Worm (Caenorhabditis elegans): Measurements from ENCODE around the gene lgc-22.

Gene lgc-22

ce11 chrIV:4290472-4290871 lies 10.6 kb upstream of the lgc-22 start, which contains the start of gene dct-7:
Gene dct-7 (minus strand): TSS chrIV:4290572.
- TF ChIP-seq sma-9 (GFP tag; optimal IDR thresholded peaks at IDR 0.05) (peak; percentile 23), sma-9 (tag; optimal IDR thresholded peaks at IDR 0.05) (no peak), nhr-10 (tag; optimal IDR thresholded peaks at IDR 0.05) (no peak)

ce11 chrIV:4291174-4291573 lies 9.9 kb upstream of the lgc-22 start, which contains the start of gene F15E6.4:
Gene F15E6.4 (plus strand): TSS chrIV:4291474.
- TF ChIP-seq ceh-16 (tag; optimal IDR thresholded peaks at IDR 0.05) (no peak), mdl-1 (tag; optimal IDR thresholded peaks at IDR 0.05) (no peak), nhr-237 (tag; optimal IDR thresholded peaks at IDR 0.05) (no peak)

- TF ChIP-seq nhr-11 (tag; optimal IDR thresholded peaks at IDR 0.05) (no peak), ama-1 (optimal IDR thresholded peaks at IDR 0.05) (no peak), mab-5 (tag; optimal IDR thresholded peaks at IDR 0.05) (no peak), Y55F3AM.14 (GFP tag; optimal IDR thresholded peaks at IDR 0.05) (no peak), ztf-11 (tag; optimal IDR thresholded peaks at IDR 0.05) (no peak)
These were observed 8.5 kb upstream of the lgc-22 start, which contains the start of gene F15E6.10 for ce11 chrIV:4292569-4292968. Gene F15E6.10 (plus strand): TSS chrIV:4292869.

- peak; percentile 18 for TF ChIP-seq nhr-129 (tag; optimal IDR thresholded peaks at IDR 0.05)
- peak; percentile 85 for TF ChIP-seq sma-3 (GFP tag; optimal IDR thresholded peaks at IDR 0.05)
- TF ChIP-seq elt-3 (tag; optimal IDR thresholded peaks at IDR 0.05): no peak
- TF ChIP-seq lin-11 (tag; optimal IDR thresholded peaks at IDR 0.05): no peak
- TF ChIP-seq R02D3.7 (tag; optimal IDR thresholded peaks at IDR 0.05): no peak
- no peak for TF ChIP-seq Y55F3AM.14 (GFP tag; optimal IDR thresholded peaks at IDR 0.05)
- TF ChIP-seq nhr-25 (tag; optimal IDR thresholded peaks at IDR 0.05): peak; percentile 72
- no peak for TF ChIP-seq ceh-82 (tag; optimal IDR thresholded peaks at IDR 0.05)
- TF ChIP-seq nhr-10 (tag; optimal IDR thresholded peaks at IDR 0.05): no peak
- no peak for TF ChIP-seq ztf-4 (tag; optimal IDR thresholded peaks at IDR 0.05)
- TF ChIP-seq unc-55 (GFP tag; optimal IDR thresholded peaks at IDR 0.05): no peak
- TF ChIP-seq ama-1 (optimal IDR thresholded peaks at IDR 0.05): no peak
- no peak for TF ChIP-seq elt-1 (tag; optimal IDR thresholded peaks at IDR 0.05)
- TF ChIP-seq nhr-237 (tag; optimal IDR thresholded peaks at IDR 0.05): no peak
- no peak for TF ChIP-seq ceh-16 (tag; optimal IDR thresholded peaks at IDR 0.05)
- no peak for TF ChIP-seq mab-5 (tag; optimal IDR thresholded peaks at IDR 0.05)
- TF ChIP-seq fos-1 (tag; optimal IDR thresholded peaks at IDR 0.05): no peak
- TF ChIP-seq lin-13 (GFP tag; optimal IDR thresholded peaks at IDR 0.05): no peak
- TF ChIP-seq ZK546.5 (tag; optimal IDR thresholded peaks at IDR 0.05): no peak
- no peak for TF ChIP-seq ztf-11 (tag; optimal IDR thresholded peaks at IDR 0.05)
- TF ChIP-seq nhr-21 (tag; optimal IDR thresholded peaks at IDR 0.05): peak; percentile 72
- TF ChIP-seq egl-27 (tag; optimal IDR thresholded peaks at IDR 0.05): no peak
- TF ChIP-seq C34F6.9 (tag; optimal IDR thresholded peaks at IDR 0.05): no peak
- no peak for TF ChIP-seq unc-39 (tag; optimal IDR thresholded peaks at IDR 0.05)
- TF ChIP-seq gmeb-1 (tag; optimal IDR thresholded peaks at IDR 0.05): peak; percentile 23
- TF ChIP-seq sem-4 (tag; optimal IDR thresholded peaks at IDR 0.05): no peak
- no peak for TF ChIP-seq alr-1 (tag; optimal IDR thresholded peaks at IDR 0.05)
- TF ChIP-seq nhr-77 (tag; optimal IDR thresholded peaks at IDR 0.05): no peak
- no peak for TF ChIP-seq peb-1 (tag; optimal IDR thresholded peaks at IDR 0.05)
- TF ChIP-seq blmp-1 (tag; optimal IDR thresholded peaks at IDR 0.05; ENCODE audit: insufficient read depth): no peak
- TF ChIP-seq lsy-2 (tag; optimal IDR thresholded peaks at IDR 0.05): no peak
- no peak for TF ChIP-seq zag-1 (tag; optimal IDR thresholded peaks at IDR 0.05)
- TF ChIP-seq nhr-6 (tag; optimal IDR thresholded peaks at IDR 0.05): no peak
- TF ChIP-seq sma-9 (GFP tag; optimal IDR thresholded peaks at IDR 0.05): peak; percentile 78
- no peak for TF ChIP-seq sma-9 (tag; optimal IDR thresholded peaks at IDR 0.05)
- TF ChIP-seq aly-2 (tag; optimal IDR thresholded peaks at IDR 0.05): no peak
- no peak for TF ChIP-seq dmd-4 (tag; optimal IDR thresholded peaks at IDR 0.05)
- no peak for TF ChIP-seq snpc-4 (tag; optimal IDR thresholded peaks at IDR 0.05)
These were observed 6.6 kb upstream of the lgc-22 start, which contains the start of gene F15E6.3 for ce11 chrIV:4294552-4294951. Gene F15E6.3 (plus strand): TSS chrIV:4294895.

Measured in whole organism, L2 larva.